Fruit fly (Drosophila melanogaster) whole organism, embryonic: ENCODE data around the gene Zdhhc8.
A peak's percentile ranks its signal among the peaks of the same experiment; 100 is the strongest.

ENCODE experiments used
- Atf-2 ChIP-seq: fragments of 200-800 bp; sonication (Bioruptor generic); optimal IDR thresholded peaks from 2 replicates; lab custom pipeline; 2016; ENCODE audit warnings: missing biosample characterization, missing genetic modification characterization
- Blimp-1 ChIP-seq: fragments of 200-800 bp; sonication (Bioruptor generic); optimal IDR thresholded peaks from 3 replicates; lab custom pipeline; 2018; ENCODE audit warnings: missing biosample characterization, missing genetic modification characterization, mild to moderate bottlenecking, moderate library complexity, missing genetic modification reagents
- CG10321 ChIP-seq: fragments of 200-800 bp; sonication (Bioruptor generic); IDR thresholded peaks from 2 replicates; pipeline ENCODE4 v1.3.6; 2022; ENCODE audit warnings: missing biosample characterization, missing genetic modification characterization
- CG13287 ChIP-seq: fragments of 200-800 bp; sonication (Bioruptor generic); IDR thresholded peaks from 2 replicates; pipeline ENCODE4 v1.3.6; 2022; ENCODE audit warnings: missing biosample characterization, missing genetic modification characterization; ENCODE audit not compliant: partially characterized antibody
- CG14014 ChIP-seq: fragments of 200-800 bp; sonication (Bioruptor generic); IDR thresholded peaks from 2 replicates; pipeline ENCODE4 v1.3.6; 2022; ENCODE audit warnings: missing biosample characterization, missing genetic modification characterization
- CG16815 ChIP-seq: fragments of 200-800 bp; sonication (Bioruptor generic); optimal IDR thresholded peaks from 3 replicates; lab custom pipeline; 2017; ENCODE audit warnings: missing biosample characterization, mild to moderate bottlenecking, missing genetic modification characterization
- CG17912 ChIP-seq: fragments of 200-800 bp; sonication (Bioruptor generic); optimal IDR thresholded peaks from 2 replicates; lab custom pipeline; 2018; ENCODE audit warnings: missing biosample characterization, mild to moderate bottlenecking, missing genetic modification characterization
- CG2199 ChIP-seq: fragments of 200-800 bp; sonication (Bioruptor generic); IDR thresholded peaks from 3 replicates; pipeline ENCODE4 v1.3.6; 2022; ENCODE audit warnings: missing biosample characterization, missing genetic modification characterization
- CG2875 ChIP-seq: fragments of 200-800 bp; sonication (Bioruptor generic); optimal IDR thresholded peaks from 2 replicates; lab custom pipeline; 2017; ENCODE audit warnings: missing biosample characterization, mild to moderate bottlenecking, missing genetic modification characterization, missing genetic modification reagents
- CG3163 ChIP-seq: fragments of 200-800 bp; sonication (Bioruptor generic); optimal IDR thresholded peaks from 3 replicates; lab custom pipeline; 2016; ENCODE audit warnings: missing biosample characterization, missing genetic modification characterization
- CG6689 ChIP-seq: fragments of 200-800 bp; sonication (Bioruptor generic); IDR thresholded peaks from 2 replicates; pipeline ENCODE4 v1.3.6; 2022; ENCODE audit warnings: missing biosample characterization, missing genetic modification characterization
- Deaf1 ChIP-seq: fragments of 200-800 bp; optimal IDR thresholded peaks from 3 replicates; lab custom pipeline; 2019; ENCODE audit warnings: missing biosample characterization, mild to moderate bottlenecking, missing genetic modification characterization, moderate library complexity
- Dek ChIP-seq: fragments of 200-800 bp; sonication (Bioruptor generic); optimal IDR thresholded peaks from 3 replicates; lab custom pipeline; 2019; ENCODE audit warnings: missing biosample characterization, mild to moderate bottlenecking, missing genetic modification characterization, moderate library complexity
- Drgx ChIP-seq: fragments of 200-800 bp; sonication (Bioruptor generic); IDR thresholded peaks from 2 replicates; pipeline ENCODE4 v1.3.6; 2022; ENCODE audit warnings: missing biosample characterization, missing genetic modification characterization
- HLH4C ChIP-seq: fragments of 200-800 bp; sonication (Bioruptor generic); IDR thresholded peaks from 3 replicates; pipeline ENCODE4 v1.3.6; 2022; ENCODE audit warnings: missing biosample characterization, missing genetic modification characterization; ENCODE audit not compliant: partially characterized antibody
- Jarid2 ChIP-seq: fragments of 200-800 bp; sonication (Bioruptor generic); optimal IDR thresholded peaks from 3 replicates; lab custom pipeline; 2017; ENCODE audit warnings: mild to moderate bottlenecking, missing biosample characterization, missing genetic modification reagents, missing genetic modification characterization
- Lpt ChIP-seq: fragments of >200 bp; optimal IDR thresholded peaks from 2 replicates; lab custom pipeline; 2018; ENCODE audit warnings: missing biosample characterization, missing genetic modification characterization
- Mad ChIP-seq: fragments of 200-800 bp; sonication (Bioruptor generic); optimal IDR thresholded peaks from 2 replicates; lab custom pipeline; 2016; ENCODE audit warnings: missing biosample characterization, missing genetic modification characterization
- NFAT ChIP-seq: fragments of 200-800 bp; sonication (Bioruptor generic); IDR thresholded peaks from 2 replicates; pipeline ENCODE4 v1.3.6; 2022; ENCODE audit warnings: missing biosample characterization, missing genetic modification characterization
- Nf-YB ChIP-seq: fragments of 200-800 bp; sonication (Bioruptor generic); optimal IDR thresholded peaks from 3 replicates; lab custom pipeline; 2019; ENCODE audit warnings: missing biosample characterization, mild to moderate bottlenecking, missing genetic modification characterization, moderate library complexity
- Nf-YC ChIP-seq: fragments of 200-800 bp; optimal IDR thresholded peaks from 3 replicates; lab custom pipeline; 2019; ENCODE audit warnings: missing biosample characterization, mild to moderate bottlenecking, missing genetic modification characterization, moderate library complexity
- Sox102F ChIP-seq: fragments of 200-800 bp; sonication (Bioruptor generic); optimal IDR thresholded peaks from 2 replicates; lab custom pipeline; 2018; ENCODE audit warnings: missing biosample characterization, mild to moderate bottlenecking, missing genetic modification characterization, moderate library complexity
- Trl ChIP-seq, 3 experiments: fragments of >200 bp in 2 of 3; fragments of 200-800 bp in 1 of 3; sonication (Bioruptor generic) in 1 of 3; optimal IDR thresholded peaks; 2 replicates in 1 of 3; 3 replicates in 2 of 3; lab custom pipeline; 2016 to 2017; ENCODE audit warnings: missing biosample characterization in 1 of 3, missing genetic modification characterization in 1 of 3
- ab ChIP-seq: fragments of 200-800 bp; sonication (Bioruptor generic); optimal IDR thresholded peaks from 2 replicates; lab custom pipeline; 2016; ENCODE audit warnings: missing biosample characterization, missing genetic modification characterization
- al ChIP-seq: fragments of 200-800 bp; sonication (Bioruptor generic); IDR thresholded peaks from 2 replicates; pipeline ENCODE4 v1.3.6; 2022; ENCODE audit warnings: missing biosample characterization, missing genetic modification characterization
- bigmax ChIP-seq: fragments of 200-800 bp; sonication (Bioruptor generic); optimal IDR thresholded peaks from 2 replicates; lab custom pipeline; 2018; ENCODE audit warnings: missing biosample characterization, mild to moderate bottlenecking, missing genetic modification characterization
- bsh ChIP-seq, 2 experiments: fragments of 200-800 bp; sonication (Bioruptor generic); optimal IDR thresholded peaks; 2 replicates each; lab custom pipeline; 2017 to 2018; ENCODE audit warnings: mild to moderate bottlenecking in 2 of 2, missing biosample characterization in 2 of 2, missing genetic modification characterization in 2 of 2, moderate library complexity in 1 of 2
- chinmo ChIP-seq: fragments of 200-800 bp; sonication (Bioruptor generic); IDR thresholded peaks from 4 replicates; pipeline ENCODE4 v1.3.6; 2022; ENCODE audit warnings: missing biosample characterization, missing genetic modification characterization; ENCODE audit not compliant: partially characterized antibody
- chm ChIP-seq: fragments of 200-800 bp; sonication (Bioruptor generic); IDR thresholded peaks from 2 replicates; pipeline ENCODE4 v1.3.6; 2022; ENCODE audit warnings: missing biosample characterization, missing genetic modification characterization
- corto ChIP-seq: fragments of 200-800 bp; sonication (Bioruptor generic); optimal IDR thresholded peaks from 2 replicates; lab custom pipeline; 2016; ENCODE audit warnings: missing biosample characterization, mild to moderate bottlenecking, missing genetic modification characterization, moderate library complexity
- disco-r ChIP-seq: fragments of 200-800 bp; sonication (Bioruptor generic); optimal IDR thresholded peaks from 2 replicates; lab custom pipeline; 2016; ENCODE audit warnings: missing biosample characterization, missing genetic modification characterization
- eve ChIP-seq, 2 experiments: fragments of >200 bp; optimal IDR thresholded peaks; 2 replicates each; lab custom pipeline; 2017; ENCODE audit warnings: missing biosample characterization in 2 of 2, missing genetic modification characterization in 2 of 2
- hbn ChIP-seq: fragments of 200-800 bp; sonication (Bioruptor generic); IDR thresholded peaks from 2 replicates; pipeline ENCODE4 v1.3.6; 2022; ENCODE audit warnings: missing biosample characterization, missing genetic modification characterization; ENCODE audit not compliant: partially characterized antibody
- jing ChIP-seq: fragments of 200-800 bp; sonication (Bioruptor generic); optimal IDR thresholded peaks from 2 replicates; lab custom pipeline; 2018; ENCODE audit warnings: missing biosample characterization, mild to moderate bottlenecking, missing genetic modification characterization
- kni ChIP-seq: fragments of 200-800 bp; sonication (Bioruptor generic); optimal IDR thresholded peaks from 3 replicates; lab custom pipeline; 2017; ENCODE audit warnings: mild to moderate bottlenecking, missing biosample characterization, missing genetic modification reagents, missing genetic modification characterization
- lbe ChIP-seq: fragments of 200-800 bp; sonication (Bioruptor generic); optimal IDR thresholded peaks from 2 replicates; lab custom pipeline; 2016; ENCODE audit warnings: missing biosample characterization, mild to moderate bottlenecking, missing genetic modification characterization
- lov ChIP-seq, 2 experiments: fragments of 200-800 bp in 1 of 2; fragments of >200 bp in 1 of 2; sonication (Bioruptor generic) in 1 of 2; IDR thresholded peaks in 1 of 2; optimal IDR thresholded peaks in 1 of 2; 2 replicates in 1 of 2; 3 replicates in 1 of 2; pipeline versions ENCODE4 v1.3.6 to Lab custom; 2017 to 2022; ENCODE audit warnings: missing biosample characterization in 1 of 2, missing genetic modification characterization in 1 of 2
- mirr ChIP-seq: fragments of 200-800 bp; sonication (Bioruptor generic); optimal IDR thresholded peaks from 3 replicates; lab custom pipeline; 2018; ENCODE audit warnings: missing biosample characterization, mild to moderate bottlenecking, missing genetic modification characterization
- mld ChIP-seq: fragments of 200-800 bp; sonication (Bioruptor generic); IDR thresholded peaks from 3 replicates; pipeline ENCODE4 v1.3.6; 2022; ENCODE audit warnings: missing biosample characterization, missing genetic modification characterization; ENCODE audit not compliant: partially characterized antibody
- nom ChIP-seq: fragments of 200-800 bp; sonication (Bioruptor generic); optimal IDR thresholded peaks from 2 replicates; lab custom pipeline; 2017; ENCODE audit warnings: missing biosample characterization, missing genetic modification characterization, mild to moderate bottlenecking, moderate library complexity, missing genetic modification reagents
- oc ChIP-seq: fragments of 200-800 bp; sonication (Bioruptor generic); optimal IDR thresholded peaks from 2 replicates; lab custom pipeline; 2018; ENCODE audit warnings: missing biosample characterization, mild to moderate bottlenecking, missing genetic modification characterization, moderate library complexity
- onecut ChIP-seq: fragments of 200-800 bp; sonication (Bioruptor generic); IDR thresholded peaks from 2 replicates; pipeline ENCODE4 v1.3.6; 2022; ENCODE audit warnings: missing biosample characterization, missing genetic modification characterization
- slbo ChIP-seq: fragments of 200-800 bp; sonication (Bioruptor generic); IDR thresholded peaks from 2 replicates; pipeline ENCODE4 v1.3.6; 2022; ENCODE audit warnings: missing biosample characterization, missing genetic modification characterization
- sqz ChIP-seq: fragments of 200-800 bp; sonication (Bioruptor generic); optimal IDR thresholded peaks from 3 replicates; lab custom pipeline; 2018; ENCODE audit warnings: missing biosample characterization, mild to moderate bottlenecking, missing genetic modification characterization
- trh ChIP-seq: fragments of 200-800 bp; sonication (Bioruptor generic); optimal IDR thresholded peaks from 2 replicates; lab custom pipeline; 2016; ENCODE audit warnings: missing biosample characterization, missing genetic modification characterization
- unc-4 ChIP-seq: fragments of 200-800 bp; sonication (Bioruptor generic); IDR thresholded peaks from 2 replicates; pipeline ENCODE4 v1.3.6; 2022; ENCODE audit warnings: missing biosample characterization, missing genetic modification characterization; ENCODE audit not compliant: partially characterized antibody
- yki ChIP-seq: fragments of >200 bp; optimal IDR thresholded peaks from 3 replicates; lab custom pipeline; 2018

Gene Zdhhc8

dm6 chrX:9305735-9306134, 50.3 kb downstream of the Zdhhc8 start:
- peak; percentile 79 for TF ChIP-seq sqz (GFP tag; lab: Kevin White, UChicago)
- TF ChIP-seq unc-4 (GFP tag; lab: Robert Waterston, UW), result 0 out of 2 replicates have a peak, but pooled peaks have one; percentile 20
- peak; percentile 97 for TF ChIP-seq nom (GFP tag; lab: Kevin White, UChicago)
- no peak for TF ChIP-seq chm (GFP tag; lab: Robert Waterston, UW)
- peak; percentile 95 for TF ChIP-seq Nf-YC (tag; lab: Kevin White, UChicago)
- peak; percentile 82 to 98 for TF ChIP-seq Trl (optimal IDR thresholded peaks at IDR 0.05; lab: Kevin White, UChicago)
- no peak for TF ChIP-seq Trl (GFP tag; optimal IDR thresholded peaks at IDR 0.05; lab: Kevin White, UChicago)
- 0 out of 2 replicates have a peak, but pooled peaks have one; percentile 20 for TF ChIP-seq CG13287 (GFP tag; lab: Robert Waterston, UW)
- TF ChIP-seq Lpt (GFP tag; lab: Kevin White, UChicago), result no peak
- TF ChIP-seq Deaf1 (tag; lab: Kevin White, UChicago), result peak; percentile 63
- peak; percentile 13 for TF ChIP-seq corto (GFP tag; lab: Kevin White, UChicago)
- peak; percentile 8 for TF ChIP-seq lbe (GFP tag; lab: Kevin White, UChicago)
- 0 out of 4 replicates have a peak, but pooled peaks have one; percentile 16 for TF ChIP-seq chinmo
- peak; percentile 34 for TF ChIP-seq yki (lab: Kevin White, UChicago)
- peak; percentile 93 for TF ChIP-seq Nf-YB
- TF ChIP-seq CG3163, result peak; percentile 96
- TF ChIP-seq CG6689 (GFP tag; lab: Robert Waterston, UW), result no peak
- TF ChIP-seq HLH4C (GFP tag; lab: Robert Waterston, UW), result no peak
- TF ChIP-seq Jarid2, result peak; percentile 3
- TF ChIP-seq jing, result no peak
- TF ChIP-seq bsh (GFP tag; optimal IDR thresholded peaks at IDR 0.05; lab: Kevin White, UChicago), result peak in 1 of 2 experiments; percentile 91
- TF ChIP-seq CG17912 (GFP tag; lab: Kevin White, UChicago), result no peak
- TF ChIP-seq Drgx (GFP tag; lab: Robert Waterston, UW), result peak; percentile 98
- TF ChIP-seq, all 482 proteins: peak for 16

- no peak for TF ChIP-seq Blimp-1
- no peak for TF ChIP-seq Mad (GFP tag; lab: Kevin White, UChicago)
- no peak for TF ChIP-seq disco-r
- TF ChIP-seq trh, result no peak
- TF ChIP-seq slbo, result no peak
- TF ChIP-seq CG14014 (GFP tag; lab: Robert Waterston, UW), result no peak
- TF ChIP-seq mirr (GFP tag; lab: Kevin White, UChicago), result no peak
- TF ChIP-seq chinmo, result no peak
- no peak for TF ChIP-seq CG2199 (GFP tag; lab: Robert Waterston, UW)
- no peak for TF ChIP-seq Sox102F (GFP tag; lab: Kevin White, UChicago)
- no peak for TF ChIP-seq oc
- TF ChIP-seq CG2875 (GFP tag; lab: Kevin White, UChicago), result no peak
- TF ChIP-seq kni (GFP tag; lab: Kevin White, UChicago), result no peak
- no peak for TF ChIP-seq ab
- TF ChIP-seq al (GFP tag; lab: Robert Waterston, UW), result 0 out of 2 replicates have a peak, but pooled peaks have one; percentile 18
- no peak for TF ChIP-seq Atf-2 (GFP tag; lab: Kevin White, UChicago)
- no peak for TF ChIP-seq mld (GFP tag; lab: Robert Waterston, UW)
- no peak for TF ChIP-seq lov (optimal IDR thresholded peaks at IDR 0.05; lab: Kevin White, UChicago)
- no peak for TF ChIP-seq lov (GFP tag; IDR thresholded peaks at IDR 0.05; lab: Robert Waterston, UW)
- no peak for TF ChIP-seq Dek (tag; lab: Kevin White, UChicago)
- TF ChIP-seq CG16815 (GFP tag; lab: Kevin White, UChicago), result no peak
- no peak for TF ChIP-seq CG10321 (GFP tag; lab: Robert Waterston, UW)
- no peak for TF ChIP-seq eve (GFP tag; optimal IDR thresholded peaks at IDR 0.05; lab: Kevin White, UChicago)
- no peak for TF ChIP-seq hbn (GFP tag; lab: Robert Waterston, UW)
- TF ChIP-seq onecut (GFP tag; lab: Robert Waterston, UW), result no peak
- 0 out of 2 replicates have a peak, but pooled peaks have one; percentile 14 for TF ChIP-seq NFAT (GFP tag; lab: Robert Waterston, UW)
- TF ChIP-seq bigmax (GFP tag; lab: Kevin White, UChicago), result no peak
These were observed 58.2 kb downstream of the Zdhhc8 start for dm6 chrX:9297661-9298433.
